Worm (Caenorhabditis elegans) whole organism, L4/young adult: ENCODE data around the gene nlp-63.

Experiments used
- W03F9.2 ChIP-seq: fragments of 150-350 bp; optimal IDR thresholded peaks from 2 replicates; lab custom pipeline; 2014; ENCODE audit warnings: missing biosample characterization, missing genetic modification characterization
- dao-5 ChIP-seq: sonication (generic microtip); optimal IDR thresholded peaks from 2 replicates; lab custom pipeline; 2016; ENCODE audit warnings: missing genotype, missing genetic modification characterization, moderate library complexity, missing compliant biosample characterization
- him-1 ChIP-seq: sonication (generic microtip); optimal IDR thresholded peaks from 2 replicates; lab custom pipeline; 2016; ENCODE audit warnings: missing genotype, missing genetic modification reagents, missing genetic modification characterization, missing compliant biosample characterization

nlp-63 gene

DNA sequence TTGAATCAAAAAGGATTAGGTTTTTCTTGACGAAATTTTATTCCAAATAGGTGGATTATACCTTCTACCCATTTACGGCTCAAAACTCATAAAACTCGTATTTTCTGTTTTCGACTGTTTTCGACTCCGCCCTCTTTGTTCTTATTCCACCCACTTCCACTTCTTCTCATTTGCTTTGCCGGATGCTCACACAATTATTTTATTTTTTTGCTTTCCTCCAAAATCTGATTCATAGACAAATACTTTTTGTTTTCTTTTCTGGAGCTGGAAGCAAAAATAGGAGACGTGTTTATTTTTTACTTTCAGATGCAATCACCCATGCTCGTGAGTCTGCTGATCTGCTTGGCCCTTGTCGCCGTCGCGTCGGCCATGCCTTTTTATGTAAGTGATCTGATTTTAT is at the start of gene nlp-63:
Gene nlp-63 (plus strand): TSS at position 301 of the 400 bp plus-strand sequence.
- TF ChIP-seq W03F9.2 = no peak
- no peak for TF ChIP-seq him-1 (tag; lab: Kevin White, UChicago)
- no peak for TF ChIP-seq dao-5 (tag; lab: Kevin White, UChicago)

DNA sequence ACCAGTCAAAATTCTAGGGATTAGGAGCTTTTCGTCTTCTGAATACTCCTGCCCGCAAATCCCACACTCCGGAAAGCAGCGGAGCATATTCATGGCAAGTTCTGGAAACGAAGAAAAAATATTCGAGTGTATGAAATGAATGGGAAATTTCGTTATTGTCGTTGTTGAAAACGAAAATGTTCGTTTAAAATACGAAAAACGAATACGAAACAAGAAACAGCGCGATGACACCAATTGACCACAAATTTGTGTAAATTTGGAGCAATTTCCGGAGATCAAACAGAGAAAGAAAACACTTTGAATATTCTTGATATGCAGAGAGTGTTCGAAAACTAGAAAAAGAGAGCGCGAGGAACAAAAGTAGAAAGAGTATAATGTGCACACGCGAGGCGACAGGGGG is 49.6 kb upstream of the nlp-63 start, which contains the start of gene ZK945.4:
Gene ZK945.4 (minus strand): TSS at position 101 of the 400 bp plus-strand sequence.
- TF ChIP-seq W03F9.2 (no peak), him-1 (tag; lab: Kevin White, UChicago) (no peak), dao-5 (tag; lab: Kevin White, UChicago) (no peak)

DNA sequence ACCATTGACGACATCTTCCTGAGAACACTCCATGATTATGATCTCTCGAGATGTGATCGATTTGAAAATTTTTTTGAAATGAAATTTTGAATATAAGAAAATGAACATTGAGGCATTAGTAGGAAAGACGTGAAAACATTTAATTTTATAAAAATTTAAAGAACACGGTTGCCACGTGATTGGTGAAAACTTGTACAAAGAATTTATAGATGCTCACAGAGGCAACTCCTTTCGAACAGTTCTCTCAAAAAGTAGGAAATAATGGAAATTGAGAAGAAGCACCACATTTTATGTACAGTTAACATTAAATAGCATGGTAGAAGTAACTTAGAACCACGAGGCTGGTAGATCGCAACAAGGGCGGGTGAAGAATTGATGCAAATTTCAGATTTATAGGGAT is 48.3 kb upstream of the nlp-63 start, which contains the start of gene ZK945.6:
Gene ZK945.6 (minus strand): TSS at position 101 of the 400 bp plus-strand sequence.
- no peak for TF ChIP-seq dao-5 (tag; lab: Kevin White, UChicago)
- TF ChIP-seq him-1 (tag; lab: Kevin White, UChicago) = no peak
- no peak for TF ChIP-seq W03F9.2

DNA sequence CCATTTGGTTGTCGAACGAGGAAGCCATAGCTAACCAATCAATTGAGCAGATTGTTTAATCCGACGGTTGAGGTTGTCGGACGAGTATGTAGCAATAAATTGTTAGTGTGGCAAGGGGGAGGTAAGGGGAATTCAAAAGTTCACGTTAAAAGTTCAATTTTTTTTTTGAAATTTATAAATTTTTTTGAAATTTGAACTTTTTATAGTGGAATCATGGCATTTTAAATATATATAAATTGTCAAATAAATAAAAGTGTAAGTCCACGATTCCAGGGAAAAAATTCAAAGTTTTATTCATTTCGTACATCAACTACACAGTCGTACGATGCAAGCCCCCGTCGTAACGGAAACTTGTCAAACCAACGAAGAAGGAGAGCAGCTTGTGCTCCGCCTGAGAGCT is 46.8 kb upstream of the nlp-63 start, which contains the start of the genes ZK945.7 and ZK945.8:
Gene ZK945.7 (minus strand): TSS at position 101 of the 400 bp plus-strand sequence.
Gene ZK945.8 (plus strand): TSS at position 275 of the 400 bp plus-strand sequence.
- TF ChIP-seq W03F9.2 (no peak), dao-5 (tag; lab: Kevin White, UChicago) (no peak), him-1 (tag; lab: Kevin White, UChicago) (no peak)

DNA sequence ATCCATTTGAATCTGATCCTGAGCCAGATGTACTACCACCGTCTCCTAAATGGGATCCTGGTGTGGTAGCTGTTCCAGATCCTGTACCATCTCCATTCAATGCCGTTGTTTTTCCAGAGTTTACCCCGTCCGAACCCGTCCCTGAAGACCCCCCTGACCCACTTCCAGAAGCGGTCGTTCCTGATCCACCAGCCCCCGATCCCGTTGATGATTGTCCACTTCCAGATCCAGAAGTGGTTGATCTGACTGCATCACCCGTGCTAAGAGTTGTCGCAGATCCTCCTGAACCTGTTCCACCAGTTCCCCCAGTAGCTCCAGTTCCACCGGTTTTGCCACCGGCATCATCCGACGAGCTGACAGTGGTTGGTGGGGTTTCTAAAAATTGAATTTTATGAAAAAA is 38.5 kb upstream of the nlp-63 start:
- TF ChIP-seq dao-5 (tag; lab: Kevin White, UChicago) = no peak
- no peak for TF ChIP-seq him-1 (tag; lab: Kevin White, UChicago)
- TF ChIP-seq W03F9.2 = no peak

DNA sequence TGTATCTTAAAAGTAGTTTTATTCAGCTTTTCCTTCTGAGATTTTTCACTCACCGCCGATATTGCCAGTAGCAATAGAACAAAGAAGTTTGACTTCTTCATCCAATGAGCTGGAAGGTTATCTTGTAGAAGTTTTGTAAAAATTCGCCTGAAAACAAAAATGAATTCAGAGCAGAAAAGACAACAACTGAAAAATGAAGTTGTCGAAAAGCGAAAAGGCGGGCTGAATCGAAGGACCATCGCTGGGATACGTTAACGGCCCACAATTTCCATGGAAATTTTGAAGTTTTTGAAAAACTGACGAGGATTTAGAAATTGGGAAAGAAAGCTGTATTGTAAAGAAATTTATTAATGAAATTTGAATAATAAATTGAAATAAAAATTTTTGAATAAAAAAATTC is 33.5 kb upstream of the nlp-63 start, which contains the start of gene lov-1:
Gene lov-1 (minus strand): TSS at position 101 of the 400 bp plus-strand sequence.
- TF ChIP-seq dao-5 (tag; lab: Kevin White, UChicago) (no peak), W03F9.2 (no peak), him-1 (tag; lab: Kevin White, UChicago) (no peak)

DNA sequence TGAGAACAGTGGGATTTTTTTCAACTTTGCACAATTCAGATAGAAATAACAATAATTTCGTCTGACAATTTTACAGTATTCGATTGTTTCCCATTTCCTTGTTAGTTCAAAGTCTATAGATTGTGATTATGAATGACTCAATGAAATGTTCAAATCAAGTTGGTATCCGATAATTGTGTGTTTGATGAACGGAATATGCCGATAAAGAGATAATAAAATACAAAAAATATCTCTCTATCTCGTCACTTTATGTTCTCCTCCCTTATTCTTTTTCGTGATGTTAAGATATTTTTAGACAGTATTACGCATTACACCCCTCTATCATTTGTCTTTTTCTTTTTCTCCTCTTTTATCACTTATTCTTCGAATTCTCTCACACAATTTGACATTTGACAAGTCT is 32.7 kb upstream of the nlp-63 start, which contains the start of gene F27E5.7:
Gene F27E5.7 (plus strand): TSS at position 301 of the 400 bp plus-strand sequence.
- no peak for TF ChIP-seq him-1 (tag; lab: Kevin White, UChicago)
- no peak for TF ChIP-seq dao-5 (tag; lab: Kevin White, UChicago)
- no peak for TF ChIP-seq W03F9.2

DNA sequence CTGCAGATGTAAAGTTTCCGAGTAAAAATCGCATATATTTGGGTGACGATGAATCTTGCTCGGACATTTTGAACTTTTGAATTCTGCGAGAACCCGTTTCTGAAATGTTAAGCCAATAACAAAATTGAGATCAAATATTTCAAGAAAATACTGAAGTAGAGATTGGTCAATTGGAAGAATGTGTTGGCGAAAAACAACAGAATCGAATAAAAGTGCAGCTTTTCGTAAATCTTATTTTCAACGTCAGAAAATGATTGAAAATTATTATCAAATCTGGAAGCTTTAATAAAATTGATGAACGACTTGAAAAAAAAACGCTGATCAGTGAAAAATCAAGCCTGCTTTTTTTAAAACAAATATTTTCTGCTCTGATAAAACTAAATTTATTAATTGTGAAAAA is 27.8 kb upstream of the nlp-63 start, which contains the start of gene F27E5.8:
Gene F27E5.8 (minus strand): TSS at position 101 of the 400 bp plus-strand sequence.
- TF ChIP-seq W03F9.2 = no peak
- no peak for TF ChIP-seq him-1 (tag; lab: Kevin White, UChicago)
- no peak for TF ChIP-seq dao-5 (tag; lab: Kevin White, UChicago)

DNA sequence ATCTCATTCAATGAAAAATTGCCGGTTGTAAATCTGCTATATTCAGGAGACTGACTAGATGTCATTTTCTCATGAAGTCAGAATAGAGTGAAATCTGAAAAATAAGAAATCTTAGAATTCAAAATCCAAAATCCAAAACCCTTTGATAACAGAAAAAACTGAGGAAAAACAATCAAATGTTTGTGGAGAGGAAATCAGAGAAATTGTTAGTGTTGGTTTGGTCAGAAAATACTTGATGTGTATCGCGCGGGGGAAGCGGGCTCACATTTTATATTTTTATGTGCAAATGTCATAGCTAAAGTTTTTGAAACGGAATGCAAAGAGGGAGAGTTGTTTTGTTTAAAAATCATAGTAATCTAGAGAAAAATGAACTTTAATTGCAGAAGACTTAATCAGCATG is 23.4 kb upstream of the nlp-63 start, which contains the start of gene F27E5.5:
Gene F27E5.5 (minus strand): TSS at position 101 of the 400 bp plus-strand sequence.
- TF ChIP-seq him-1 (tag; lab: Kevin White, UChicago) (no peak), dao-5 (tag; lab: Kevin White, UChicago) (no peak), W03F9.2 (no peak)

DNA sequence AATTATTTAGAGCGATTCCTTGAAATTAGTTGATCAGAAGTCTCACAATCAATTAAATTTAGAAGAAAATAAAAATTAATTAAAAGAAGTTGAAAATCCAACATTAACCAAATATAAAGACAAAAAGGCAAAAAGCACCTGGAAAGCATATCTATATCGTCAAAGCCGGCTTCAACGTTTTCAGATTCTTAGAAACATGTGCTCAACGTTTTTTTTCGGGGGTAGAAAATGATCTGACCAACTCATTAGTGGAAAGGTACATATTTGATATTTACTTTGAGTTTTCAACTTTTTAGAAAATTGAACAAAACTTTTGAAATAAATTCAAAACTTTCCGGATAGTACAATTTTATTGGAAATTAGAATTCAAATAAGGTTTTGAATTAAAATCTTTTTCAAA is 22.4 kb upstream of the nlp-63 start:
- TF ChIP-seq him-1 (tag; lab: Kevin White, UChicago) (no peak), dao-5 (tag; lab: Kevin White, UChicago) (no peak), W03F9.2 (no peak)

DNA sequence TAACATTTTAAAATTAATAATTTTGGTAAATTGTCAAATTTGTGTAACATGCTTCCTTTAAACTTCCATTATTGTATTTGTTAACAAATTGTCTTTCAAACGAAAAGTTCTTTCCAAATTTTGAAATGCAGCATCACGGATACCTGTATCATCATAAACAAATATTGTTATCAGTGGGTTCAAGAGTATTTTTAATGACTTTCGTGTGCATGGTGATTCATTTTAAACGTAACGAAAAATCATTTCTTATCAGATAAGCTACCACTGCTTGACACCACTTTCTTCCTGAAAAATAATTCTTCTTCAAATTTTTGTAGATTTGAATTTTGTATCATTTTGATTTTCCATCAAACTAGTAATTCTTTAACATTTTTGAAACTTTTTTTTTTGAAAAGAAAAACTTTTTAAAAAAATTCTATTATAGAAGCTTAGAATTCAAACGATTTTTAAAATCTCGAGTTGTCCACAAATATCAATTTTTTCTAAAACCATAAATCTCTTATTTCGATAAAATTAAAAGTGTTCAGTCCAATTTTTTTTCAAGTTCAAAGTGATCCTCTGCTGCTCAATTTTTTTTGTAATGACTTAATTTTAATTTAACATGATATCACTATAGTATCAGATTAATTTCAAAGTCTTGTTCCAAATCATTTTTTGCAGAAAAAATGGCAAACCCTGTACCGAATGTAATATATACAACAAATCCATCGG is 20.8 kb upstream of the nlp-63 start, which contains the start of gene F27E5.9:
Gene F27E5.9 (plus strand): TSS at position 661 of the 711 bp plus-strand sequence.
- no peak for TF ChIP-seq him-1 (tag; lab: Kevin White, UChicago)
- TF ChIP-seq W03F9.2 = no peak
- no peak for TF ChIP-seq dao-5 (tag; lab: Kevin White, UChicago)

DNA sequence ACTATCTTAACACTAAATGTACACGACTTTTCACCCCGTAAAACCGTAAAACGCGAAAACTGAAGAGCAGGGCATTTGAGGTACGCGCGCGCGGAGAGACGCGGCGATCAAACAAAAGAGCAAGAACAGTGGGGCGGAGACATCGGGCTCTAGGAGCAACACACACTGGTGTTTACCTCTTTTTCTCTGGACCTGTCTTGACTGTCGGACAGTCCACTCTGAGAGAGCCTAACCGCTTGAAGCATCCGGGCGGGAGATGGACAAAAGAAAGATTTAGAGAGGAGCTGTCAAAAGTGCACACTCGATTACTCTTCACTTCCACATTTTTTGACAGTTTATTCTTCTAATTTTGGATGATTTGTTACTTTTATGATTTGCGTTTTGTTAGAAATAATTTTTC is 18.4 kb upstream of the nlp-63 start:
- TF ChIP-seq him-1 (tag; lab: Kevin White, UChicago) = no peak
- no peak for TF ChIP-seq W03F9.2
- TF ChIP-seq dao-5 (tag; lab: Kevin White, UChicago) = no peak

DNA sequence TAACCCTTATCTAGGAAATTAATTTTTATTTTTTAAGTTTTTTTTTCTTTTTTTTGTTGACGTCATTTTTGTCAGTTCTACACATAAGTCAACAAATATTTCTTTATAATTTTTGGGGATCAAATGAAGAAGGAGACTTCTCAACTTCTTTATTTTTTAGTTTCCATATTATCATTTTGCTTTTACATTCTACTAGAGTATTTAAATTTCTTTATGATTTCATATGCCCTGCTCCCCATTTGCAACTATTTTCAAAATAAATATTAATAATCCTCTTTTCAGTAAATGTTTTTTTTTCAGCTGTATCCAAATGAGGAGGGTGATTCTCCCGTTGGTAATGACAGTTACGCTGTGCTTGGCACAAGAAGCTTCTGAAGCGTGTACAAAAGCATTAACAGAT is 17.8 kb upstream of the nlp-63 start, which contains the start of gene phg-1:
Gene phg-1 (plus strand): TSS at position 301 of the 400 bp plus-strand sequence.
- no peak for TF ChIP-seq dao-5 (tag; lab: Kevin White, UChicago)
- TF ChIP-seq W03F9.2 = no peak
- TF ChIP-seq him-1 (tag; lab: Kevin White, UChicago) = no peak

DNA sequence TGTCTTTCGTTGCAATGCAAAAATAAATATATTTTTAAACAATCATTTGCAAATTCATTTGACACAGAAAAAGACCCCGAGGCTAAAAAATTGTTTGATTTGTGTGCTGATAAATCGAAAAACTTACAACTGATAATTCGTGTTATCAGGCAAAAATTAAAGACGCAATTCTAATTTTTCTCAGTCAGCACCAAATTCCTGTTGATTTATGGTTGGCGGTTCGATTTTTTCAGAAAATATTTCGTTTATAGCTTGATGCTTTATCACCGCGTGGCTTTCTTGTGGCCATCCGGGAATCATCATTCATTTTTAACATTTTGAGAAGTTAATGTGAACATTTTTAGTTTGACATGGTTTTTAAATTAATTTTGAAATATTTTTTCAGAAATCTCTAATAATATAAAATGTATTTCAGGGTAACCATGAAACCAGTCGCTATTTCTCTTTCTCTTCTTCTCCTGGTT is 16.0 kb upstream of the nlp-63 start, which contains the start of gene asah-2:
Gene asah-2 (plus strand): TSS at position 414 of the 464 bp plus-strand sequence.
- TF ChIP-seq dao-5 (tag; lab: Kevin White, UChicago) (no peak), W03F9.2 (no peak), him-1 (tag; lab: Kevin White, UChicago) (no peak)
